Fruit fly (Drosophila melanogaster): ENCODE data around the gene ko.

ko gene

DNA sequence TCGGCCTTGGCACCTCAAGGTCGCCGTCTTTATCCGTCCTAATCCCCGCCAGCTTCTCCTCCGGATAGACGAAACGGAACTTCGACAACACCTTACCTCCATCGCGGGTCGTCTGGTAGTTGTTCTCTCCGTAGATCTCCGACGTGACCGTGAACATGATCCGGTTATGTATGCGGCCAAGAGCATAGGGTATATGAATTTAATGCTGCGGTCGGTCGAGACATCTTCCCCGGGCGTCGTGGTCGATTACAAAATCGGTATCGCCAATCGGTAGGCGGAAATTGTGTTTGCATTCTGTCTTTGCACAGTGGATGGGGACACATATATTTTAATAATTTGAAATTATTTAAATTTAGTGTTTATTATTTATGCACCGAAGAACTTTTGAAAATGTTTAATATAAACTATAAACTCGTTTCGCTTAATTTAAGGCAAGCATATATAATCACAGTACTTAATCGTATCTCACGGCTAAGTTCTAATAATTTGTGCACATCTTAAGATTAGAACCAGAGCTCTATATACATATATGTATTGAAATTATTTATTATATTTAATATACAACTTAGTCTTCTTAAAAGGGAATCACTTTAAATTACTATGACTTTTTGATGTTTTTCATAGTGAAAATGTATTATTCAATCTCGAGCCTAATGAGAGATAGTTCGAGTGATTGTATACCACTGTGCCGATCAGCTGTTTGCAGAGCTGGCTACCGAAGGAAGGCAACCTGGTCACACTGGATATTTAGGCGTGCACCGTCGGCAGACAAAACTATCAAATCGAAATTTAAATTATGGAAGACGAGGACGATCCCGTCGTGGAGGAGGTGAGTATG lies 99.6 kb downstream of the ko start, which contains the start of the genes CG10584 and Polr3E (continued):
- TF ChIP-seq salm (tag; optimal IDR thresholded peaks at IDR 0.05): peak; percentile 91
- TF ChIP-seq tgo (GFP tag; IDR thresholded peaks at IDR 0.05): peak; percentile 88
- peak; percentile 81 for TF ChIP-seq gsb (GFP tag; IDR thresholded peaks at IDR 0.05)
- TF ChIP-seq lov (optimal IDR thresholded peaks at IDR 0.05): no peak
- 0 out of 3 replicates have a peak, but pooled peaks have one; percentile 58 for TF ChIP-seq lov (GFP tag; IDR thresholded peaks at IDR 0.05)
- peak; percentile 49 for TF ChIP-seq CG7745 (tag; optimal IDR thresholded peaks at IDR 0.05)
- no peak for TF ChIP-seq Tbp (GFP tag; optimal IDR thresholded peaks at IDR 0.05)
- TF ChIP-seq CG6683 (GFP tag; optimal IDR thresholded peaks at IDR 0.05): peak; percentile 88
- peak; percentile 86 for TF ChIP-seq Ptx1 (GFP tag; IDR thresholded peaks at IDR 0.05)
- peak; percentile 63; the same call in 1 of the 2 replicates for TF ChIP-seq cas (GFP tag; IDR thresholded peaks at IDR 0.05)
- TF ChIP-seq Chrac-16 (GFP tag; optimal IDR thresholded peaks at IDR 0.05): peak; percentile 84
- TF ChIP-seq Dll (GFP tag; IDR thresholded peaks at IDR 0.05; ENCODE audit: partially characterized antibody): peak; percentile 46; the same call in 3 of the 4 replicates
- peak; percentile 66 for TF ChIP-seq CG17802 (tag; optimal IDR thresholded peaks at IDR 0.05)
- peak; percentile 96 for TF ChIP-seq Hmr (GFP tag; optimal IDR thresholded peaks at IDR 0.05)
- peak; percentile 90 for TF ChIP-seq CG10431 (GFP tag; optimal IDR thresholded peaks at IDR 0.05)
- peak; percentile 78 for TF ChIP-seq Aef1 (GFP tag; IDR thresholded peaks at IDR 0.05)
- peak; percentile 60 for TF ChIP-seq pho (GFP tag; optimal IDR thresholded peaks at IDR 0.05)
- TF ChIP-seq gro (GFP tag; optimal IDR thresholded peaks at IDR 0.05): peak; percentile 42
- TF ChIP-seq CG14667 (GFP tag; IDR thresholded peaks at IDR 0.05): peak; percentile 67
- no peak for TF ChIP-seq CG2199 (GFP tag; IDR thresholded peaks at IDR 0.05)
- no peak for TF ChIP-seq Lpt (GFP tag; optimal IDR thresholded peaks at IDR 0.05)
- TF ChIP-seq gce (GFP tag; IDR thresholded peaks at IDR 0.05): no peak
- peak; percentile 89 for TF ChIP-seq kah (GFP tag; optimal IDR thresholded peaks at IDR 0.05)
- peak; percentile 57 for TF ChIP-seq Adf1 (GFP tag; IDR thresholded peaks at IDR 0.05)
- peak; percentile 90 for TF ChIP-seq Asciz (GFP tag; optimal IDR thresholded peaks at IDR 0.05)
- TF ChIP-seq hkb (optimal IDR thresholded peaks at IDR 0.05): no peak
- peak; percentile 83 for TF ChIP-seq hkb (GFP tag; IDR thresholded peaks at IDR 0.05)
- TF ChIP-seq al (GFP tag; IDR thresholded peaks at IDR 0.05): peak; percentile 85
- peak; percentile 91 for TF ChIP-seq CG11723 (GFP tag; optimal IDR thresholded peaks at IDR 0.05)
- TF ChIP-seq nerfin-2 (GFP tag; IDR thresholded peaks at IDR 0.05; ENCODE audit: partially characterized antibody): peak; percentile 19; the same call in 1 of the 2 replicates
- TF ChIP-seq nerfin-1 (tag; optimal IDR thresholded peaks at IDR 0.05): peak; percentile 93
- peak; percentile 74 for TF ChIP-seq CG4617 (GFP tag; optimal IDR thresholded peaks at IDR 0.05; ENCODE audit: borderline replicate concordance)
- no peak for TF ChIP-seq CG43689 (GFP tag; IDR thresholded peaks at IDR 0.05)
- TF ChIP-seq HLH54F (GFP tag; optimal IDR thresholded peaks at IDR 0.05): peak; percentile 48
- TF ChIP-seq CG6813 (GFP tag; optimal IDR thresholded peaks at IDR 0.05): peak; percentile 93
- no peak for TF ChIP-seq CG1792 (GFP tag; optimal IDR thresholded peaks at IDR 0.05)
- TF ChIP-seq zfh1 (GFP tag; IDR thresholded peaks at IDR 0.05): peak; percentile 80
- TF ChIP-seq CG17612 (GFP tag; IDR thresholded peaks at IDR 0.05): no peak
- peak; percentile 65 to 95 for TF ChIP-seq crp (GFP tag; optimal IDR thresholded peaks at IDR 0.05)
- peak; percentile 90 for TF ChIP-seq CG1602 (GFP tag; optimal IDR thresholded peaks at IDR 0.05)
- TF ChIP-seq CG11093 (GFP tag; IDR thresholded peaks at IDR 0.05): peak; percentile 54; the same call in 2 of the 3 replicates
- peak; percentile 65; the same call in 1 of the 2 replicates for TF ChIP-seq Ada2b (GFP tag; IDR thresholded peaks at IDR 0.05)
- no peak for TF ChIP-seq ab (GFP tag; optimal IDR thresholded peaks at IDR 0.05)
- no peak for TF ChIP-seq Hr39 (optimal IDR thresholded peaks at IDR 0.05)
- peak; percentile 92 for TF ChIP-seq CG10267 (tag; optimal IDR thresholded peaks at IDR 0.05)
- TF ChIP-seq chinmo (GFP tag; IDR thresholded peaks at IDR 0.05; ENCODE audit: partially characterized antibody): peak; percentile 8; the same call in 1 of the 4 replicates
- TF ChIP-seq kni (GFP tag; optimal IDR thresholded peaks at IDR 0.05): peak; percentile 72
- peak; percentile 71; the same call in 1 of the 2 replicates for TF ChIP-seq ranshi (GFP tag; IDR thresholded peaks at IDR 0.05)
- peak; percentile 45; the same call in 1 of the 2 replicates for TF ChIP-seq sens-2 (GFP tag; IDR thresholded peaks at IDR 0.05)
